Fruit fly (Drosophila melanogaster) whole organism, embryonic: Measurements from ENCODE around the gene neur.

Experiments
- Adf1 ChIP-seq: fragments of 200-800 bp; sonication (Bioruptor generic); IDR thresholded peaks from 2 replicates; pipeline ENCODE4 v1.3.6; 2022; ENCODE audit warnings: missing biosample characterization, missing genetic modification characterization
- BEAF-32 ChIP-seq: fragments of 200-800 bp; sonication (Bioruptor generic); optimal IDR thresholded peaks from 3 replicates; lab custom pipeline; 2017; ENCODE audit warnings: missing biosample characterization, missing genetic modification characterization, mild to moderate bottlenecking, moderate library complexity, missing genetic modification reagents
- CG10267 ChIP-seq: fragments of 200-800 bp; sonication (Bioruptor generic); optimal IDR thresholded peaks from 2 replicates; lab custom pipeline; 2018; ENCODE audit warnings: missing biosample characterization, mild to moderate bottlenecking, missing genetic modification characterization, moderate library complexity
- CG10543 ChIP-seq: fragments of 200-800 bp; sonication (Bioruptor generic); optimal IDR thresholded peaks from 3 replicates; lab custom pipeline; 2017; ENCODE audit warnings: missing biosample characterization, mild to moderate bottlenecking, missing genetic modification characterization, moderate library complexity
- CG14441 ChIP-seq: fragments of 200-800 bp; sonication (Bioruptor generic); IDR thresholded peaks from 2 replicates; pipeline ENCODE4 v1.3.6; 2022; ENCODE audit warnings: missing biosample characterization, missing genetic modification characterization
- CG1529 ChIP-seq: fragments of 200-800 bp; sonication (Bioruptor generic); optimal IDR thresholded peaks from 3 replicates; lab custom pipeline; 2018; ENCODE audit warnings: missing biosample characterization, missing genetic modification characterization
- CG16813 ChIP-seq: fragments of 200-800 bp; sonication (Bioruptor generic); IDR thresholded peaks from 3 replicates; pipeline ENCODE4 v1.3.6; 2022; ENCODE audit warnings: missing biosample characterization, missing genetic modification characterization; ENCODE audit not compliant: partially characterized antibody
- CG17385 ChIP-seq: fragments of 200-800 bp; sonication (Bioruptor generic); optimal IDR thresholded peaks from 3 replicates; lab custom pipeline; 2018; ENCODE audit warnings: missing biosample characterization, mild to moderate bottlenecking, missing genetic modification characterization
- CG17829 ChIP-seq: fragments of 200-800 bp; optimal IDR thresholded peaks from 2 replicates; lab custom pipeline; 2019; ENCODE audit warnings: missing biosample characterization, mild to moderate bottlenecking, missing genetic modification characterization, moderate library complexity
- CG17912 ChIP-seq: fragments of 200-800 bp; sonication (Bioruptor generic); optimal IDR thresholded peaks from 2 replicates; lab custom pipeline; 2018; ENCODE audit warnings: missing biosample characterization, mild to moderate bottlenecking, missing genetic modification characterization
- CG18262 ChIP-seq: fragments of 200-800 bp; optimal IDR thresholded peaks from 3 replicates; lab custom pipeline; 2019; ENCODE audit warnings: missing biosample characterization, mild to moderate bottlenecking, missing genetic modification characterization, moderate library complexity
- CG18619 ChIP-seq: fragments of 200-800 bp; sonication (Bioruptor generic); optimal IDR thresholded peaks from 3 replicates; lab custom pipeline; 2017; ENCODE audit warnings: missing biosample characterization, mild to moderate bottlenecking, missing genetic modification characterization
- CG18764 ChIP-seq: fragments of 200-800 bp; sonication (Bioruptor generic); optimal IDR thresholded peaks from 3 replicates; lab custom pipeline; 2016; ENCODE audit warnings: missing biosample characterization, missing genetic modification characterization
- CG30431 ChIP-seq: fragments of 200-800 bp; sonication (Bioruptor generic); optimal IDR thresholded peaks from 2 replicates; lab custom pipeline; 2017; ENCODE audit warnings: missing biosample characterization, missing genetic modification characterization
- CG31365 ChIP-seq: fragments of 200-800 bp; sonication (Bioruptor generic); optimal IDR thresholded peaks from 2 replicates; lab custom pipeline; 2018; ENCODE audit warnings: missing biosample characterization, mild to moderate bottlenecking, missing genetic modification characterization
- CG6654 ChIP-seq: fragments of 200-800 bp; sonication (Bioruptor generic); optimal IDR thresholded peaks from 2 replicates; lab custom pipeline; 2017; ENCODE audit warnings: missing biosample characterization, mild to moderate bottlenecking, missing genetic modification characterization
- CG8281 ChIP-seq: fragments of 200-800 bp; sonication (Bioruptor generic); optimal IDR thresholded peaks from 2 replicates; lab custom pipeline; 2018; ENCODE audit warnings: missing biosample characterization, mild to moderate bottlenecking, missing genetic modification characterization, moderate library complexity
- Deaf1 ChIP-seq: fragments of 200-800 bp; optimal IDR thresholded peaks from 3 replicates; lab custom pipeline; 2019; ENCODE audit warnings: missing biosample characterization, mild to moderate bottlenecking, missing genetic modification characterization, moderate library complexity
- E2f2 ChIP-seq: fragments of 200-800 bp; sonication (Bioruptor generic); IDR thresholded peaks from 2 replicates; pipeline ENCODE4 v1.3.6; 2022; ENCODE audit warnings: missing biosample characterization, missing genetic modification characterization
- Elba2 ChIP-seq: fragments of 200-800 bp; sonication (Bioruptor generic); optimal IDR thresholded peaks from 3 replicates; lab custom pipeline; 2016; ENCODE audit warnings: missing biosample characterization, missing genetic modification characterization
- Fer3 ChIP-seq: fragments of 200-800 bp; sonication (Bioruptor generic); optimal IDR thresholded peaks from 2 replicates; lab custom pipeline; 2018; ENCODE audit warnings: missing biosample characterization, mild to moderate bottlenecking, missing genetic modification characterization, moderate library complexity
- Gsc ChIP-seq: fragments of 200-800 bp; sonication (Bioruptor generic); IDR thresholded peaks from 2 replicates; pipeline ENCODE4 v1.3.6; 2022; ENCODE audit warnings: missing biosample characterization, missing genetic modification characterization
- Gug ChIP-seq: fragments of 200-800 bp; sonication (Bioruptor generic); IDR thresholded peaks from 4 replicates; pipeline ENCODE4 v1.3.6; 2022; ENCODE audit warnings: missing biosample characterization, missing genetic modification characterization
- HmgZ ChIP-seq: fragments of 200-800 bp; sonication (Bioruptor generic); optimal IDR thresholded peaks from 2 replicates; lab custom pipeline; 2018; ENCODE audit warnings: missing biosample characterization, mild to moderate bottlenecking, missing genetic modification characterization
- Hmr ChIP-seq: fragments of 200-800 bp; sonication (Bioruptor generic); optimal IDR thresholded peaks from 3 replicates; lab custom pipeline; 2017; ENCODE audit warnings: mild to moderate bottlenecking, missing biosample characterization, missing genetic modification reagents, missing genetic modification characterization
- Hr3 ChIP-seq: fragments of 200-800 bp; sonication (Bioruptor generic); optimal IDR thresholded peaks from 3 replicates; lab custom pipeline; 2016; ENCODE audit warnings: missing biosample characterization, missing genetic modification characterization
- Hr78 ChIP-seq, 2 experiments: fragments of 200-800 bp in 1 of 2; fragments of >200 bp in 1 of 2; sonication (Bioruptor generic) in 1 of 2; optimal IDR thresholded peaks; 2 replicates each; lab custom pipeline; 2017 to 2019; ENCODE audit warnings: missing biosample characterization in 2 of 2, missing genetic modification characterization in 2 of 2, mild to moderate bottlenecking in 1 of 2, moderate library complexity in 1 of 2
- MBD-R2 ChIP-seq: fragments of 200-800 bp; sonication (Bioruptor generic); IDR thresholded peaks from 2 replicates; pipeline ENCODE4 v1.3.6; 2022; ENCODE audit warnings: missing biosample characterization, missing genetic modification characterization
- MTF-1 ChIP-seq: fragments of 200-800 bp; sonication (Bioruptor generic); optimal IDR thresholded peaks from 2 replicates; lab custom pipeline; 2018; ENCODE audit warnings: missing biosample characterization, mild to moderate bottlenecking, missing genetic modification characterization, borderline replicate concordance
- Med ChIP-seq: fragments of 200-800 bp; sonication (Bioruptor generic); peaks from one replicate; lab custom pipeline; 2016; ENCODE audit warnings: missing biosample characterization, missing genetic modification characterization, mild to moderate bottlenecking, inconsistent platforms, moderate library complexity
- NC2β ChIP-seq: fragments of 200-800 bp; sonication (Bioruptor generic); optimal IDR thresholded peaks from 2 replicates; lab custom pipeline; 2016; ENCODE audit warnings: missing biosample characterization, missing genetic modification characterization
- Optix ChIP-seq: fragments of 200-800 bp; sonication (Bioruptor generic); IDR thresholded peaks from 3 replicates; pipeline ENCODE4 v1.3.6; 2022; ENCODE audit warnings: missing biosample characterization, missing genetic modification characterization
- Sox100B ChIP-seq: fragments of 200-800 bp; sonication (Bioruptor generic); optimal IDR thresholded peaks from 3 replicates; lab custom pipeline; 2018; ENCODE audit warnings: missing biosample characterization, mild to moderate bottlenecking, missing genetic modification characterization
- Stat92E ChIP-seq, 3 experiments: fragments of >200 bp in 2 of 3; fragments of 200-800 bp in 1 of 3; sonication (Bioruptor generic) in 1 of 3; optimal IDR thresholded peaks; 2 replicates each; lab custom pipeline; 2017 to 2019; ENCODE audit warnings: missing biosample characterization in 3 of 3, missing genetic modification characterization in 3 of 3, mild to moderate bottlenecking in 1 of 3, moderate library complexity in 1 of 3
- Tbp ChIP-seq: fragments of >200 bp; optimal IDR thresholded peaks from 2 replicates; lab custom pipeline; 2018; ENCODE audit warnings: missing biosample characterization, missing genetic modification characterization
- ash1 ChIP-seq: fragments of 200-800 bp; sonication (Bioruptor generic); optimal IDR thresholded peaks from 2 replicates; lab custom pipeline; 2018; ENCODE audit warnings: missing biosample characterization, mild to moderate bottlenecking, missing genetic modification characterization
- btn ChIP-seq: fragments of 200-800 bp; sonication (Bioruptor generic); optimal IDR thresholded peaks from 2 replicates; lab custom pipeline; 2016; ENCODE audit warnings: missing biosample characterization, missing genetic modification characterization
- cas ChIP-seq: fragments of 200-800 bp; sonication (Bioruptor generic); IDR thresholded peaks from 2 replicates; pipeline ENCODE4 v1.3.6; 2022; ENCODE audit warnings: missing biosample characterization, missing genetic modification characterization
- fru ChIP-seq: fragments of >200 bp; optimal IDR thresholded peaks from 2 replicates; lab custom pipeline; 2017
- gcm2 ChIP-seq: fragments of 200-800 bp; sonication (Bioruptor generic); optimal IDR thresholded peaks from 2 replicates; lab custom pipeline; 2016; ENCODE audit warnings: missing biosample characterization, missing genetic modification characterization
- gem ChIP-seq: fragments of 200-800 bp; sonication (Bioruptor generic); optimal IDR thresholded peaks from 2 replicates; lab custom pipeline; 2019; ENCODE audit warnings: missing biosample characterization, mild to moderate bottlenecking, missing genetic modification characterization, moderate library complexity
- gsb-n ChIP-seq: fragments of 200-800 bp; sonication (Bioruptor generic); optimal IDR thresholded peaks from 3 replicates; lab custom pipeline; 2018; ENCODE audit warnings: missing biosample characterization, mild to moderate bottlenecking, missing genetic modification characterization
- hkb ChIP-seq, 2 experiments: fragments of 200-800 bp in 1 of 2; fragments of >200 bp in 1 of 2; sonication (Bioruptor generic) in 1 of 2; IDR thresholded peaks in 1 of 2; optimal IDR thresholded peaks in 1 of 2; 2 replicates each; pipeline versions ENCODE4 v1.3.6 to Lab custom; 2017 to 2022; ENCODE audit warnings: missing biosample characterization in 1 of 2, missing genetic modification characterization in 1 of 2
- jing ChIP-seq: fragments of 200-800 bp; sonication (Bioruptor generic); optimal IDR thresholded peaks from 2 replicates; lab custom pipeline; 2018; ENCODE audit warnings: missing biosample characterization, mild to moderate bottlenecking, missing genetic modification characterization
- peb ChIP-seq: fragments of 200-800 bp; sonication (Bioruptor generic); IDR thresholded peaks from 2 replicates; pipeline ENCODE4 v1.3.6; 2022; ENCODE audit warnings: missing biosample characterization, missing genetic modification characterization
- tna ChIP-seq: fragments of 200-800 bp; sonication (Bioruptor generic); IDR thresholded peaks from 2 replicates; pipeline ENCODE4 v1.3.6; 2022; ENCODE audit warnings: missing biosample characterization, missing genetic modification characterization; ENCODE audit not compliant: partially characterized antibody
- wek ChIP-seq: fragments of 200-800 bp; sonication (Bioruptor generic); optimal IDR thresholded peaks from 3 replicates; lab custom pipeline; 2018; ENCODE audit warnings: missing biosample characterization, mild to moderate bottlenecking, missing genetic modification characterization, moderate library complexity
- wor ChIP-seq: fragments of 200-800 bp; sonication (Bioruptor generic); IDR thresholded peaks from 2 replicates; pipeline ENCODE4 v1.3.6; 2022; ENCODE audit warnings: missing biosample characterization, missing genetic modification characterization
- zf30C ChIP-seq: fragments of 200-800 bp; sonication (Bioruptor generic); optimal IDR thresholded peaks from 3 replicates; lab custom pipeline; 2018; ENCODE audit warnings: missing biosample characterization, mild to moderate bottlenecking, missing genetic modification characterization

The neur gene

DNA sequence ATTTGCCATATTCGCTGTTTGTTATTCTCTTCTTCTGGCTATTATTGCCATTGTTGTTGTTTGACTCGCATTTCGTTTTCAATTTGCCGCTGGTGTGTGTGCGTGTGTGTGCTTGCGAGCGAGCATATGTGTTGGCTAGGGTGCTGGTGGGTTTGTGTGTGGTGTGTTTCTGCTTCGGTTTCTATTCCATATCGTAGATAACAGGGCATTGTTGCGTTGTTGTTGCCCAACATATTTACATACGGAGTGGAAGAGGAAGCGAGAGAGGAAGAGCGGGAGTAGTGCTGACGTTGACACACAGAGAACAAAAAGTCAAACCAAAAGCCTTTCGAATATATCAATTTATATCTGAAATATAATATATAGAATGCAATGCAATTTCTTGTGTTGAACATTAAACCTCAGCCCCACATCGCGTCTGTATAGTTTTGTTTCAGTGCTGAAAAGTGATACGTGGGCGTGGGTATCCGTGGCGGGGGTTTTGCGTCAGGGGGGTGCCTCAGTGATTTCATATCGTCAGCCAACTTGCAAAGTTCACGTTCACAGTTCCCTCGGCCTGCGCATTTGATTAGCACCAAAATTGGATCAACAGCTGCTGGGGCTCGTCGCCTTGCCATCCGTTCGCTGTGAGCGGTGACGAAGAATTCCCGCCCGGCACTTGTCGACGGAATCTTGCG, 15.3 kb upstream of the neur start (continued):
- TF ChIP-seq gem (tag; lab: Kevin White, UChicago): peak; percentile 81
- TF ChIP-seq CG18619 (GFP tag; lab: Kevin White, UChicago): peak; percentile 62
- no peak for TF ChIP-seq tna (GFP tag; lab: Robert Waterston, UW)
- TF ChIP-seq wor (GFP tag; lab: Robert Waterston, UW): no peak
- TF ChIP-seq cas (GFP tag; lab: Robert Waterston, UW): no peak
- peak; percentile 88 for TF ChIP-seq CG17385
- peak; percentile 87 for TF ChIP-seq Fer3
- TF ChIP-seq Hmr: peak; percentile 85
- no peak for TF ChIP-seq Stat92E (GFP tag; optimal IDR thresholded peaks at IDR 0.05; lab: Kevin White, UChicago)
- TF ChIP-seq E2f2 (GFP tag; lab: Robert Waterston, UW): no peak
- TF ChIP-seq Gug (GFP tag; lab: Robert Waterston, UW): peak; percentile 79
- no peak for TF ChIP-seq Tbp
- TF ChIP-seq CG18764: peak; percentile 12
- TF ChIP-seq CG30431: peak; percentile 51
- TF ChIP-seq CG16813 (GFP tag; lab: Robert Waterston, UW): no peak
- no peak for TF ChIP-seq fru (lab: Kevin White, UChicago)
- TF ChIP-seq Adf1 (GFP tag; lab: Robert Waterston, UW): no peak
- TF ChIP-seq CG10267 (tag; lab: Kevin White, UChicago): peak; percentile 41
- TF ChIP-seq Hr3 (GFP tag; lab: Kevin White, UChicago): peak; percentile 39
- no peak for TF ChIP-seq CG8281
- TF ChIP-seq Deaf1 (tag; lab: Kevin White, UChicago): peak; percentile 56
- no peak for TF ChIP-seq BEAF-32 (GFP tag; lab: Kevin White, UChicago)
- no peak for TF ChIP-seq Elba2 (GFP tag; lab: Kevin White, UChicago)
- peak; percentile 59 for TF ChIP-seq jing (GFP tag; lab: Kevin White, UChicago)
- peak; percentile 18 for TF ChIP-seq Sox100B (GFP tag; lab: Kevin White, UChicago)
- no peak for TF ChIP-seq hkb (optimal IDR thresholded peaks at IDR 0.05; lab: Kevin White, UChicago)
- TF ChIP-seq hkb (GFP tag; IDR thresholded peaks at IDR 0.05; lab: Robert Waterston, UW): no peak
- peak; percentile 64 for TF ChIP-seq CG1529
- TF ChIP-seq Hr78 (GFP tag; optimal IDR thresholded peaks at IDR 0.05; lab: Kevin White, UChicago): peak in 1 of 2 experiments; percentile 39
- peak; percentile 69 for TF ChIP-seq CG17829 (tag; lab: Kevin White, UChicago)
- no peak for TF ChIP-seq Optix
- TF ChIP-seq wek (GFP tag; lab: Kevin White, UChicago): peak; percentile 49
- no peak for TF ChIP-seq CG14441 (GFP tag; lab: Robert Waterston, UW)
- TF ChIP-seq gcm2 (GFP tag; lab: Kevin White, UChicago): peak; percentile 10
- TF ChIP-seq gsb-n: peak; percentile 22
- TF ChIP-seq HmgZ (tag; lab: Kevin White, UChicago): peak; percentile 48
- TF ChIP-seq CG6654: peak; percentile 44
- no peak for TF ChIP-seq peb (GFP tag; lab: Robert Waterston, UW)
- TF ChIP-seq MBD-R2 (GFP tag; lab: Robert Waterston, UW): no peak
- TF ChIP-seq CG17912 (GFP tag; lab: Kevin White, UChicago): no peak
- peak; percentile 51 for TF ChIP-seq CG18262
- no peak for TF ChIP-seq btn
- peak; percentile 87 for TF ChIP-seq zf30C (GFP tag; lab: Kevin White, UChicago)
- peak; percentile 40 for TF ChIP-seq MTF-1
- TF ChIP-seq CG31365: peak; percentile 37
- peak; percentile 39 for TF ChIP-seq NC2β (GFP tag; lab: Kevin White, UChicago)
- TF ChIP-seq ash1 (GFP tag; lab: Kevin White, UChicago): no peak
- no peak for TF ChIP-seq Gsc (GFP tag; lab: Robert Waterston, UW)
- TF ChIP-seq Med (GFP tag; lab: Kevin White, UChicago): peak; percentile 0
- TF ChIP-seq CG10543 (GFP tag; lab: Kevin White, UChicago): peak; percentile 75
